Fruit fly (Drosophila melanogaster) whole organism, embryonic: ENCODE measurements around the gene ftz.

Experiments used
- CG1832 ChIP-seq: fragments of 200-800 bp; sonication (Bioruptor generic); optimal IDR thresholded peaks from 2 replicates; lab custom pipeline; 2017; ENCODE audit warnings: missing biosample characterization, mild to moderate bottlenecking, missing genetic modification characterization, inconsistent platforms
- CG7987 ChIP-seq: fragments of 200-800 bp; sonication (Bioruptor generic); optimal IDR thresholded peaks from 2 replicates; lab custom pipeline; 2018; ENCODE audit warnings: missing biosample characterization, mild to moderate bottlenecking, missing genetic modification characterization, moderate library complexity
- D19A ChIP-seq: fragments of 200-800 bp; optimal IDR thresholded peaks from 3 replicates; lab custom pipeline; 2019; ENCODE audit warnings: missing biosample characterization, mild to moderate bottlenecking, missing genetic modification characterization, moderate library complexity
- HHEX ChIP-seq: fragments of 200-800 bp; sonication (Bioruptor generic); optimal IDR thresholded peaks from 3 replicates; lab custom pipeline; 2017; ENCODE audit warnings: missing biosample characterization, mild to moderate bottlenecking, missing genetic modification characterization, missing genetic modification reagents
- cg ChIP-seq: fragments of 200-800 bp; sonication (Bioruptor generic); optimal IDR thresholded peaks from 3 replicates; lab custom pipeline; 2019; ENCODE audit warnings: missing biosample characterization, mild to moderate bottlenecking, missing genetic modification characterization, moderate library complexity
- hth ChIP-seq: fragments of >200 bp; optimal IDR thresholded peaks from 2 replicates; lab custom pipeline; 2017; ENCODE audit warnings: inconsistent platforms
- tx ChIP-seq: fragments of 200-800 bp; sonication (Bioruptor generic); optimal IDR thresholded peaks from 2 replicates; lab custom pipeline; 2016; ENCODE audit warnings: missing biosample characterization, missing genetic modification characterization
- zen ChIP-seq: fragments of 200-800 bp; sonication (Bioruptor generic); optimal IDR thresholded peaks from 3 replicates; lab custom pipeline; 2018; ENCODE audit warnings: missing biosample characterization, mild to moderate bottlenecking, missing genetic modification characterization, moderate library complexity

dm6 chr3R:6857425-6857824 lies 6.7 kb upstream of the ftz start:
- TF ChIP-seq CG7987 (GFP tag; lab: Kevin White, UChicago) (no peak), CG1832 (GFP tag; lab: Kevin White, UChicago) (no peak), hth (lab: Kevin White, UChicago) (no peak), zen (no peak), D19A (tag; lab: Kevin White, UChicago) (no peak), cg (no peak), tx (GFP tag; lab: Kevin White, UChicago) (no peak), HHEX (GFP tag; lab: Kevin White, UChicago) (no peak)
